Worm (Caenorhabditis elegans) whole organism, mixed stage, embryonic: Measurements from ENCODE around the gene str-108.

Experiments used
- blmp-1 ChIP-seq: fragments of 150-350 bp; optimal IDR thresholded peaks from 2 replicates; lab custom pipeline; 2014; ENCODE audit warnings: missing biosample characterization, missing genetic modification characterization
- ces-1 ChIP-seq: fragments of 150-350 bp; optimal IDR thresholded peaks from 2 replicates; lab custom pipeline; 2014; ENCODE audit warnings: missing biosample characterization, missing genetic modification reagents, missing genetic modification characterization
- cnd-1 ChIP-seq: fragments of 200-800 bp; sonication (Bioruptor generic); optimal IDR thresholded peaks from 2 replicates; lab custom pipeline; 2018; ENCODE audit warnings: mild to moderate bottlenecking, missing genetic modification characterization, missing compliant biosample characterization
- elt-1 ChIP-seq: sonication (generic microtip); optimal IDR thresholded peaks from 2 replicates; lab custom pipeline; 2017; ENCODE audit warnings: missing genetic modification characterization, mild to moderate bottlenecking, missing compliant biosample characterization, antibody characterized with exemption, moderate library complexity, borderline replicate concordance; ENCODE audit not compliant: insufficient read depth
- elt-3 ChIP-seq: fragments of 150-350 bp; optimal IDR thresholded peaks from 2 replicates; lab custom pipeline; 2014; ENCODE audit warnings: missing biosample characterization, missing genetic modification characterization
- lin-13 ChIP-seq: fragments of 150-350 bp; optimal IDR thresholded peaks from 2 replicates; lab custom pipeline; 2014; ENCODE audit warnings: missing biosample characterization, missing genetic modification characterization
- lsy-2 ChIP-seq: fragments of 150-350 bp; optimal IDR thresholded peaks from 2 replicates; lab custom pipeline; 2014; ENCODE audit warnings: missing biosample characterization, missing genetic modification characterization
- nhr-12 ChIP-seq: fragments of 150-350 bp; optimal IDR thresholded peaks from 2 replicates; lab custom pipeline; 2014; ENCODE audit warnings: missing biosample characterization, missing genetic modification characterization
- snpc-4 ChIP-seq: fragments of 150-350 bp; optimal IDR thresholded peaks from 2 replicates; lab custom pipeline; 2014; ENCODE audit warnings: missing biosample characterization, missing genetic modification characterization
- tbx-8 ChIP-seq: fragments of 200-800 bp; sonication (Bioruptor generic); optimal IDR thresholded peaks from 2 replicates; lab custom pipeline; 2018; ENCODE audit warnings: mild to moderate bottlenecking, missing genetic modification characterization, moderate library complexity, missing compliant biosample characterization
- unc-39 ChIP-seq: fragments of 150-350 bp; optimal IDR thresholded peaks from 2 replicates; lab custom pipeline; 2014; ENCODE audit warnings: missing biosample characterization, missing genetic modification characterization
- unc-62 ChIP-seq: fragments of 150-350 bp; optimal IDR thresholded peaks from 2 replicates; lab custom pipeline; 2014; ENCODE audit warnings: missing biosample characterization, missing genetic modification reagents, missing genetic modification characterization
- ztf-11 ChIP-seq: fragments of 150-350 bp; optimal IDR thresholded peaks from 2 replicates; lab custom pipeline; 2014; ENCODE audit warnings: missing biosample characterization, missing genetic modification characterization

DNA sequence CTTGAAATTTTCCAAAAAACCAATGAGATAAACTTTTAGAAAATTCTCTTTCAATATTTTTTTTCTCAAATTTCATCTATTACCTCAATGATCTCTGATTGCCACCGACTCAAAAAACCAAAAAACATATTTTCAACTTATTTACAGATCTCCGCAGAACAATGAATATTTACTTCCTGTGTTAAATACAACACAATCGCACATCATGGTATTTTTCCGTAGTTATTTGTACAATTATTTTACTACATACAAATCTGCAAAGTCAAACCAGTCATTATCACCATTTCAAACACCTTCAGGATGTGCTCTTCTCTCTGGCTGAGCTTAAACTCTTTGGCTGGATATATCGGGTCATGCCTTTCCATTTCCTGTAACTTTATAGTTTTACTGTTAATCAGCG, at the start of gene str-108:
- no peak for TF ChIP-seq blmp-1 (tag; lab: Kevin White, UChicago)
- TF ChIP-seq unc-62 (GFP tag; lab: Kevin White, UChicago): no peak
- no peak for TF ChIP-seq nhr-12 (tag; lab: Kevin White, UChicago)
- no peak for TF ChIP-seq lin-13
- no peak for TF ChIP-seq unc-39 (tag; lab: Kevin White, UChicago)
- no peak for TF ChIP-seq snpc-4 (tag; lab: Kevin White, UChicago)
- TF ChIP-seq lsy-2 (tag; lab: Kevin White, UChicago): no peak
- no peak for TF ChIP-seq ztf-11 (tag; lab: Kevin White, UChicago)
- TF ChIP-seq elt-1 (tag; lab: Kevin White, UChicago): no peak
- TF ChIP-seq tbx-8 (GFP tag; lab: Kevin White, UChicago): no peak
- no peak for TF ChIP-seq elt-3 (tag; lab: Kevin White, UChicago)
- TF ChIP-seq ces-1 (GFP tag; lab: Kevin White, UChicago): no peak
- TF ChIP-seq cnd-1 (tag; lab: Kevin White, UChicago): no peak
